Worm (Caenorhabditis elegans): ENCODE measurements around the gene gcy-4.

Gene gcy-4

ce11 chrII:10300082-10300749 lies 8.4 kb downstream of the gcy-4 start, which contains the start of gene nep-26 (continued):
- TF ChIP-seq F16B12.6 (tag; optimal IDR thresholded peaks at IDR 0.05) (no peak), nhr-237 (tag; optimal IDR thresholded peaks at IDR 0.05) (no peak), unc-86 (tag; optimal IDR thresholded peaks at IDR 0.05) (no peak), dsc-1 (tag; optimal IDR thresholded peaks at IDR 0.05) (peak; percentile 71), egl-13 (tag; optimal IDR thresholded peaks at IDR 0.05) (no peak), fkh-8 (tag; optimal IDR thresholded peaks at IDR 0.05) (no peak), fkh-4 (tag; optimal IDR thresholded peaks at IDR 0.05; ENCODE audit: borderline replicate concordance) (no peak), blmp-1 (tag; optimal IDR thresholded peaks at IDR 0.05) (no peak), nhr-11 (tag; optimal IDR thresholded peaks at IDR 0.05) (peak; percentile 6), nhr-76 (tag; optimal IDR thresholded peaks at IDR 0.05) (no peak), pag-3 (tag; optimal IDR thresholded peaks at IDR 0.05; ENCODE audit: borderline replicate concordance, insufficient read depth) (no peak), Y116A8C.19 (tag; optimal IDR thresholded peaks at IDR 0.05; ENCODE audit: borderline replicate concordance) (no peak), mab-9 (GFP tag; IDR thresholded peaks at IDR 0.05) (no peak), ceh-88 (GFP tag; IDR thresholded peaks at IDR 0.05) (no peak), grh-1 (GFP tag; IDR thresholded peaks at IDR 0.05) (no peak), pax-3 (tag; optimal IDR thresholded peaks at IDR 0.05) (no peak), mep-1 (tag; optimal IDR thresholded peaks at IDR 0.05) (no peak), unc-98 (GFP tag; IDR thresholded peaks at IDR 0.05) (no peak), tbx-2 (tag; optimal IDR thresholded peaks at IDR 0.05) (peak; percentile 41), swsn-7 (tag; optimal IDR thresholded peaks at IDR 0.05) (peak; percentile 37), tlp-1 (tag; optimal IDR thresholded peaks at IDR 0.05) (no peak), hpl-2 (GFP tag; optimal IDR thresholded peaks at IDR 0.05) (no peak), lin-39 (tag; optimal IDR thresholded peaks at IDR 0.05) (peak; percentile 80), egl-27 (tag; optimal IDR thresholded peaks at IDR 0.05) (no peak), ama-1 (optimal IDR thresholded peaks at IDR 0.05) (no peak), efl-1 (optimal IDR thresholded peaks at IDR 0.05) (peak in 1 of 2 experiments; percentile 39), efl-1 (GFP tag; optimal IDR thresholded peaks at IDR 0.05 in 1 of 2) (no peak), nhr-19 (GFP tag; conservative IDR thresholded peaks at IDR 0.05) (peak; percentile 78), isw-1 (GFP tag; IDR thresholded peaks at IDR 0.05) (no peak), sox-4 (tag; optimal IDR thresholded peaks at IDR 0.05) (no peak), snu-23 (GFP tag; optimal IDR thresholded peaks at IDR 0.05) (peak; percentile 51), efl-3 (GFP tag; optimal IDR thresholded peaks at IDR 0.05) (no peak), nhr-85 (tag) (no peak)

ce11 chrII:10294262-10294661 lies 14.4 kb downstream of the gcy-4 start:
- TF ChIP-seq jun-1 (tag; optimal IDR thresholded peaks at IDR 0.05) (no peak), lsy-2 (tag; optimal IDR thresholded peaks at IDR 0.05) (peak in 1 of 2 experiments; percentile 43), mdl-1 (tag; optimal IDR thresholded peaks at IDR 0.05) (peak in 1 of 2 experiments; percentile 48), nhr-71 (tag; optimal IDR thresholded peaks at IDR 0.05) (peak; percentile 71), mef-2 (tag; optimal IDR thresholded peaks at IDR 0.05) (no peak), tbx-2 (tag; optimal IDR thresholded peaks at IDR 0.05) (peak; percentile 37), lin-14 (GFP tag; optimal IDR thresholded peaks at IDR 0.05) (peak; percentile 50), dpl-1 (GFP tag; optimal IDR thresholded peaks at IDR 0.05) (peak in 1 of 3 experiments; percentile 17), nhr-90 (tag; optimal IDR thresholded peaks at IDR 0.05; ENCODE audit: poor library complexity) (peak; percentile 58), nhr-20 (tag; optimal IDR thresholded peaks at IDR 0.05) (peak; percentile 77), hlh-17 (GFP tag; optimal IDR thresholded peaks at IDR 0.05; ENCODE audit: borderline replicate concordance) (no peak), blmp-1 (tag; optimal IDR thresholded peaks at IDR 0.05) (peak; percentile 57), nhr-85 (tag) (peak; percentile 96), rnt-1 (tag; optimal IDR thresholded peaks at IDR 0.05) (no peak), elt-3 (tag; optimal IDR thresholded peaks at IDR 0.05) (peak in 2 of 6 experiments; percentile 59 to 92), vab-15 (tag; optimal IDR thresholded peaks at IDR 0.05) (peak; percentile 23), lin-35 (GFP tag; optimal IDR thresholded peaks at IDR 0.05) (peak in 1 of 2 experiments; percentile 66), C04F5.9 (tag; optimal IDR thresholded peaks at IDR 0.05) (no peak), ceh-63 (GFP tag; optimal IDR thresholded peaks at IDR 0.05) (no peak), nhr-19 (GFP tag; conservative IDR thresholded peaks at IDR 0.05) (peak; percentile 32; the same call in 1 of the 2 replicates), dsc-1 (tag; optimal IDR thresholded peaks at IDR 0.05) (no peak), snu-23 (GFP tag; optimal IDR thresholded peaks at IDR 0.05) (peak; percentile 51), pqm-1 (tag; optimal IDR thresholded peaks at IDR 0.05) (no peak)

Measured in whole organism, L1 larva.